Worm (Caenorhabditis elegans) whole organism, early embryonic: ENCODE measurements around the gene srv-14.

ENCODE experiments used
- F13C5.2 ChIP-seq: sonication (generic microtip); optimal IDR thresholded peaks from 2 replicates; lab custom pipeline; 2017; ENCODE audit warnings: mild to moderate bottlenecking, missing genetic modification characterization, inconsistent platforms, missing compliant biosample characterization
- ama-1 ChIP-seq: fragments of 150-350 bp; optimal IDR thresholded peaks from 2 replicates; lab custom pipeline; 2014
- ceh-13 ChIP-seq: fragments of 200-800 bp; sonication (Bioruptor generic); optimal IDR thresholded peaks from 2 replicates; lab custom pipeline; 2018; ENCODE audit warnings: mild to moderate bottlenecking, missing genetic modification characterization, missing compliant biosample characterization
- ceh-36 ChIP-seq: sonication (generic microtip); optimal IDR thresholded peaks from 2 replicates; lab custom pipeline; 2016; ENCODE audit warnings: missing genetic modification characterization, inconsistent platforms, missing compliant biosample characterization
- ets-7 ChIP-seq: sonication (generic microtip); optimal IDR thresholded peaks from 2 replicates; lab custom pipeline; 2016; ENCODE audit warnings: missing genotype, missing genetic modification characterization, missing compliant biosample characterization
- flt-1 ChIP-seq: fragments of 200-800 bp; sonication (Bioruptor generic); IDR thresholded peaks from 2 replicates; pipeline ENCODE4 v1.3.6; 2022; ENCODE audit warnings: missing genetic modification characterization, missing compliant biosample characterization
- hmbx-1 ChIP-seq: sonication (generic microtip); optimal IDR thresholded peaks from 2 replicates; lab custom pipeline; 2016; ENCODE audit warnings: mild to moderate bottlenecking, missing genetic modification characterization, missing compliant biosample characterization
- hmg-4 ChIP-seq: fragments of 200-800 bp; sonication (Bioruptor generic); optimal IDR thresholded peaks from 2 replicates; lab custom pipeline; 2018; ENCODE audit warnings: mild to moderate bottlenecking, missing genetic modification characterization, missing compliant biosample characterization
- scrt-1 ChIP-seq: fragments of 200-800 bp; sonication (Bioruptor generic); IDR thresholded peaks from 2 replicates; pipeline ENCODE4 v1.3.6; 2022; ENCODE audit warnings: missing genetic modification characterization, missing compliant biosample characterization
- sea-1 ChIP-seq: fragments of 200-800 bp; sonication (Bioruptor generic); conservative IDR thresholded peaks from 2 replicates; pipeline ENCODE4 v1.3.6; 2022; ENCODE audit warnings: missing genetic modification characterization, missing compliant biosample characterization
- tbx-11 ChIP-seq: fragments of 200-800 bp; sonication (Bioruptor generic); IDR thresholded peaks from 2 replicates; pipeline ENCODE4 v1.3.6; 2022; ENCODE audit warnings: missing genetic modification characterization, missing compliant biosample characterization
- tra-4 ChIP-seq: sonication (generic microtip); optimal IDR thresholded peaks from 2 replicates; lab custom pipeline; 2017; ENCODE audit warnings: missing genetic modification characterization, missing compliant biosample characterization

DNA sequence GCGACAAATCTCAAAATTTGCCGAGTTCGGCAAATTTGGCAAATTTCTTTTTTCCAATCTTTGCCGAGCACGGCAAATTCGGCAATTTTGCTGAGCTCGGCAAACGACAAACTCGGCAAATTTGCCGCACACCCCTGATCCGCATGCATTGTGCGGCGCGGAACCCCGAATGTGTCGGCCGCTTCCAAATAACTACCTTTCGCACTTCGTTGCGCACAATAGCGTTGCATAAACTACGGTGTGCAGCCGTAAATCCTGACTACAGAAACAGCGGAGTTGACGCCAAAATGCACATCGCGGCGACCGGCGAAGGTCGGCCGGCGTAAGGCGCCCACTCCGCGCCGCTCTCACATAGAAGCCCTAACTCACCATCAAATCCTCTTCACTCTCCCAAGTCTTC is 44.4 kb upstream of the srv-14 start:
- TF ChIP-seq ceh-13 (GFP tag; lab: Kevin White, UChicago), result no peak
- TF ChIP-seq flt-1, result no peak
- TF ChIP-seq ama-1 (lab: Kevin White, UChicago), result no peak
- TF ChIP-seq scrt-1 (GFP tag; lab: Robert Waterston, UW), result no peak
- no peak for TF ChIP-seq ceh-36 (tag; lab: Kevin White, UChicago)
- no peak for TF ChIP-seq hmbx-1
- TF ChIP-seq tbx-11 (GFP tag; lab: Robert Waterston, UW), result no peak
- no peak for TF ChIP-seq hmg-4 (GFP tag; lab: Kevin White, UChicago)
- no peak for TF ChIP-seq ets-7
- TF ChIP-seq sea-1, result no peak
- TF ChIP-seq F13C5.2 (tag; lab: Kevin White, UChicago), result no peak
- no peak for TF ChIP-seq tra-4
